Fruit fly (Drosophila melanogaster) whole organism, embryonic: Measurements from ENCODE around the gene Acp29AB.

Experiments used
- Adf1 ChIP-seq: fragments of 200-800 bp; sonication (Bioruptor generic); IDR thresholded peaks from 2 replicates; pipeline ENCODE4 v1.3.6; 2022; ENCODE audit warnings: missing biosample characterization, missing genetic modification characterization
- BEAF-32 ChIP-seq: fragments of 200-800 bp; sonication (Bioruptor generic); optimal IDR thresholded peaks from 3 replicates; lab custom pipeline; 2017; ENCODE audit warnings: missing biosample characterization, missing genetic modification characterization, mild to moderate bottlenecking, moderate library complexity, missing genetic modification reagents
- CG10267 ChIP-seq: fragments of 200-800 bp; sonication (Bioruptor generic); optimal IDR thresholded peaks from 2 replicates; lab custom pipeline; 2018; ENCODE audit warnings: missing biosample characterization, mild to moderate bottlenecking, missing genetic modification characterization, moderate library complexity
- CG11398 ChIP-seq: fragments of 200-800 bp; sonication (Bioruptor generic); optimal IDR thresholded peaks from 2 replicates; lab custom pipeline; 2016; ENCODE audit warnings: missing biosample characterization, missing genetic modification characterization
- CG12104 ChIP-seq: fragments of 200-800 bp; sonication (Bioruptor generic); optimal IDR thresholded peaks from 3 replicates; lab custom pipeline; 2016; ENCODE audit warnings: missing biosample characterization, missing genetic modification characterization
- CG1233 ChIP-seq: fragments of 200-800 bp; sonication (Bioruptor generic); optimal IDR thresholded peaks from 4 replicates; lab custom pipeline; 2018; ENCODE audit warnings: missing biosample characterization, mild to moderate bottlenecking, missing genetic modification characterization
- CG12659 ChIP-seq: fragments of 200-800 bp; sonication (Bioruptor generic); optimal IDR thresholded peaks from 3 replicates; lab custom pipeline; 2017; ENCODE audit warnings: mild to moderate bottlenecking, missing biosample characterization, missing genetic modification reagents, missing genetic modification characterization
- CG15073 ChIP-seq: fragments of 200-800 bp; sonication (Bioruptor generic); optimal IDR thresholded peaks from 2 replicates; lab custom pipeline; 2016; ENCODE audit warnings: missing biosample characterization, missing genetic modification characterization
- CG1529 ChIP-seq: fragments of 200-800 bp; sonication (Bioruptor generic); optimal IDR thresholded peaks from 3 replicates; lab custom pipeline; 2018; ENCODE audit warnings: missing biosample characterization, missing genetic modification characterization
- CG17568 ChIP-seq: fragments of 200-800 bp; sonication (Bioruptor generic); optimal IDR thresholded peaks from 2 replicates; lab custom pipeline; 2018; ENCODE audit warnings: missing biosample characterization, mild to moderate bottlenecking, missing genetic modification characterization, moderate library complexity
- CG2129 ChIP-seq: fragments of 200-800 bp; sonication (Bioruptor generic); IDR thresholded peaks from 2 replicates; pipeline ENCODE4 v1.3.6; 2022; ENCODE audit warnings: missing biosample characterization, missing genetic modification characterization; ENCODE audit not compliant: partially characterized antibody
- CG30403 ChIP-seq: fragments of 200-800 bp; sonication (Bioruptor generic); optimal IDR thresholded peaks from 3 replicates; lab custom pipeline; 2016; ENCODE audit warnings: missing biosample characterization, missing genetic modification characterization
- CG30431 ChIP-seq: fragments of 200-800 bp; sonication (Bioruptor generic); optimal IDR thresholded peaks from 2 replicates; lab custom pipeline; 2017; ENCODE audit warnings: missing biosample characterization, missing genetic modification characterization
- CG32767 ChIP-seq: fragments of 200-800 bp; sonication (Bioruptor generic); IDR thresholded peaks from 2 replicates; pipeline ENCODE4 v1.3.6; 2022; ENCODE audit warnings: missing biosample characterization, missing genetic modification characterization
- CG3847 ChIP-seq: fragments of 200-800 bp; sonication (Bioruptor generic); IDR thresholded peaks from 2 replicates; pipeline ENCODE4 v1.3.6; 2022; ENCODE audit warnings: missing biosample characterization, missing genetic modification characterization
- CG4328 ChIP-seq: fragments of 200-800 bp; sonication (Bioruptor generic); optimal IDR thresholded peaks from 3 replicates; lab custom pipeline; 2017; ENCODE audit warnings: missing biosample characterization, missing genetic modification reagents, missing genetic modification characterization
- CG6854 ChIP-seq: fragments of 200-800 bp; sonication (Bioruptor generic); optimal IDR thresholded peaks from 3 replicates; lab custom pipeline; 2017; ENCODE audit warnings: missing biosample characterization, mild to moderate bottlenecking, missing genetic modification characterization
- CG7357 ChIP-seq: fragments of 200-800 bp; sonication (Bioruptor generic); IDR thresholded peaks from 3 replicates; pipeline ENCODE4 v1.3.6; 2022; ENCODE audit warnings: missing biosample characterization, missing genetic modification characterization
- CG8944 ChIP-seq: fragments of 200-800 bp; sonication (Bioruptor generic); optimal IDR thresholded peaks from 3 replicates; lab custom pipeline; 2016; ENCODE audit warnings: missing biosample characterization, missing genetic modification characterization
- D19B ChIP-seq: fragments of 200-800 bp; sonication (Bioruptor generic); optimal IDR thresholded peaks from 2 replicates; lab custom pipeline; 2017; ENCODE audit warnings: missing biosample characterization, mild to moderate bottlenecking, missing genetic modification characterization
- Ets97D ChIP-seq: fragments of 200-800 bp; sonication (Bioruptor generic); optimal IDR thresholded peaks from 3 replicates; lab custom pipeline; 2016; ENCODE audit warnings: missing biosample characterization, missing genetic modification characterization
- GATAe ChIP-seq: fragments of 200-800 bp; sonication (Bioruptor generic); conservative IDR thresholded peaks from 2 replicates; pipeline ENCODE4 v1.3.6; 2022; ENCODE audit warnings: missing biosample characterization, missing genetic modification characterization
- Hr39 ChIP-seq: fragments of >200 bp; optimal IDR thresholded peaks from 2 replicates; lab custom pipeline; 2017
- Mad ChIP-seq: fragments of 200-800 bp; sonication (Bioruptor generic); optimal IDR thresholded peaks from 2 replicates; lab custom pipeline; 2016; ENCODE audit warnings: missing biosample characterization, missing genetic modification characterization
- Meics ChIP-seq: fragments of 200-800 bp; sonication (Bioruptor generic); optimal IDR thresholded peaks from 2 replicates; lab custom pipeline; 2017; ENCODE audit warnings: missing biosample characterization, mild to moderate bottlenecking, missing genetic modification characterization
- Nf-YC ChIP-seq: fragments of 200-800 bp; optimal IDR thresholded peaks from 3 replicates; lab custom pipeline; 2019; ENCODE audit warnings: missing biosample characterization, mild to moderate bottlenecking, missing genetic modification characterization, moderate library complexity
- Rfx ChIP-seq: fragments of 200-800 bp; sonication (Bioruptor generic); IDR thresholded peaks from 2 replicates; pipeline ENCODE4 v1.3.6; 2022; ENCODE audit warnings: missing biosample characterization, missing genetic modification characterization
- Stat92E ChIP-seq, 3 experiments: fragments of >200 bp in 2 of 3; fragments of 200-800 bp in 1 of 3; sonication (Bioruptor generic) in 1 of 3; optimal IDR thresholded peaks; 2 replicates each; lab custom pipeline; 2017 to 2019; ENCODE audit warnings: missing biosample characterization in 3 of 3, missing genetic modification characterization in 3 of 3, mild to moderate bottlenecking in 1 of 3, moderate library complexity in 1 of 3
- ash1 ChIP-seq: fragments of 200-800 bp; sonication (Bioruptor generic); optimal IDR thresholded peaks from 2 replicates; lab custom pipeline; 2018; ENCODE audit warnings: missing biosample characterization, mild to moderate bottlenecking, missing genetic modification characterization
- ewg ChIP-seq: fragments of 200-800 bp; sonication (Bioruptor generic); optimal IDR thresholded peaks from 3 replicates; lab custom pipeline; 2017; ENCODE audit warnings: mild to moderate bottlenecking, missing biosample characterization, missing genetic modification reagents, missing genetic modification characterization
- grau ChIP-seq: fragments of 200-800 bp; optimal IDR thresholded peaks from 3 replicates; lab custom pipeline; 2019; ENCODE audit warnings: missing biosample characterization, mild to moderate bottlenecking, missing genetic modification characterization, moderate library complexity
- lola ChIP-seq, 3 experiments: fragments of >200 bp in 2 of 3; fragments of 200-800 bp in 1 of 3; sonication (Bioruptor generic) in 1 of 3; optimal IDR thresholded peaks; 2 replicates each; lab custom pipeline; 2017 to 2019; ENCODE audit warnings: missing biosample characterization in 3 of 3, missing genetic modification characterization in 3 of 3, mild to moderate bottlenecking in 1 of 3, moderate library complexity in 1 of 3
- pb ChIP-seq: fragments of 200-800 bp; sonication (Bioruptor generic); optimal IDR thresholded peaks from 3 replicates; lab custom pipeline; 2016; ENCODE audit warnings: missing biosample characterization, missing genetic modification characterization
- pfk ChIP-seq: fragments of 200-800 bp; sonication (Bioruptor generic); optimal IDR thresholded peaks from 2 replicates; lab custom pipeline; 2018; ENCODE audit warnings: missing biosample characterization, mild to moderate bottlenecking, missing genetic modification characterization, moderate library complexity
- pum ChIP-seq: fragments of 200-800 bp; sonication (Bioruptor generic); optimal IDR thresholded peaks from 2 replicates; lab custom pipeline; 2016; ENCODE audit warnings: missing biosample characterization, missing genetic modification characterization
- ro ChIP-seq: fragments of 200-800 bp; sonication (Bioruptor generic); IDR thresholded peaks from 2 replicates; pipeline ENCODE4 v1.3.6; 2022; ENCODE audit warnings: missing biosample characterization, missing genetic modification characterization
- sima ChIP-seq: fragments of 200-800 bp; sonication (Bioruptor generic); optimal IDR thresholded peaks from 2 replicates; lab custom pipeline; 2016; ENCODE audit warnings: missing biosample characterization, missing genetic modification characterization
- slp2 ChIP-seq: fragments of 200-800 bp; sonication (Bioruptor generic); optimal IDR thresholded peaks from 2 replicates; lab custom pipeline; 2016; ENCODE audit warnings: missing biosample characterization, missing genetic modification characterization
- sna ChIP-seq: fragments of 200-800 bp; sonication (Bioruptor generic); IDR thresholded peaks from 2 replicates; pipeline ENCODE4 v1.3.6; 2022; ENCODE audit warnings: missing biosample characterization, missing genetic modification characterization; ENCODE audit not compliant: partially characterized antibody
- stwl ChIP-seq: fragments of 200-800 bp; sonication (Bioruptor generic); optimal IDR thresholded peaks from 3 replicates; lab custom pipeline; 2018; ENCODE audit warnings: missing biosample characterization, mild to moderate bottlenecking, missing genetic modification characterization, moderate library complexity
- tll ChIP-seq, 2 experiments: fragments of 200-800 bp in 1 of 2; fragments of >200 bp in 1 of 2; sonication (Bioruptor generic) in 1 of 2; optimal IDR thresholded peaks; 2 replicates each; lab custom pipeline; 2017 to 2019; ENCODE audit warnings: missing biosample characterization in 2 of 2, missing genetic modification characterization in 2 of 2, mild to moderate bottlenecking in 1 of 2, moderate library complexity in 1 of 2
- trem ChIP-seq: fragments of 200-800 bp; optimal IDR thresholded peaks from 3 replicates; lab custom pipeline; 2019; ENCODE audit warnings: missing biosample characterization, mild to moderate bottlenecking, missing genetic modification characterization, moderate library complexity
- tup ChIP-seq: fragments of 200-800 bp; sonication (Bioruptor generic); optimal IDR thresholded peaks from 2 replicates; lab custom pipeline; 2016; ENCODE audit warnings: missing biosample characterization, mild to moderate bottlenecking, missing genetic modification characterization, moderate library complexity
- twi ChIP-seq: fragments of 200-800 bp; optimal IDR thresholded peaks from 2 replicates; lab custom pipeline; 2019; ENCODE audit warnings: missing biosample characterization, mild to moderate bottlenecking, missing genetic modification characterization, moderate library complexity
- usp ChIP-seq: fragments of >200 bp; optimal IDR thresholded peaks from 2 replicates; lab custom pipeline; 2017; ENCODE audit warnings: missing biosample characterization, missing genetic modification characterization
- z ChIP-seq: fragments of 200-800 bp; sonication (Bioruptor generic); IDR thresholded peaks from 3 replicates; pipeline ENCODE4 v1.3.6; 2022; ENCODE audit warnings: missing biosample characterization, missing genetic modification characterization
- zen ChIP-seq: fragments of 200-800 bp; sonication (Bioruptor generic); optimal IDR thresholded peaks from 3 replicates; lab custom pipeline; 2018; ENCODE audit warnings: missing biosample characterization, mild to moderate bottlenecking, missing genetic modification characterization, moderate library complexity
- zfh1 ChIP-seq: fragments of 200-800 bp; sonication (Bioruptor generic); IDR thresholded peaks from 3 replicates; pipeline ENCODE4 v1.3.6; 2022; ENCODE audit warnings: missing biosample characterization, missing genetic modification characterization

Acp29AB gene

DNA sequence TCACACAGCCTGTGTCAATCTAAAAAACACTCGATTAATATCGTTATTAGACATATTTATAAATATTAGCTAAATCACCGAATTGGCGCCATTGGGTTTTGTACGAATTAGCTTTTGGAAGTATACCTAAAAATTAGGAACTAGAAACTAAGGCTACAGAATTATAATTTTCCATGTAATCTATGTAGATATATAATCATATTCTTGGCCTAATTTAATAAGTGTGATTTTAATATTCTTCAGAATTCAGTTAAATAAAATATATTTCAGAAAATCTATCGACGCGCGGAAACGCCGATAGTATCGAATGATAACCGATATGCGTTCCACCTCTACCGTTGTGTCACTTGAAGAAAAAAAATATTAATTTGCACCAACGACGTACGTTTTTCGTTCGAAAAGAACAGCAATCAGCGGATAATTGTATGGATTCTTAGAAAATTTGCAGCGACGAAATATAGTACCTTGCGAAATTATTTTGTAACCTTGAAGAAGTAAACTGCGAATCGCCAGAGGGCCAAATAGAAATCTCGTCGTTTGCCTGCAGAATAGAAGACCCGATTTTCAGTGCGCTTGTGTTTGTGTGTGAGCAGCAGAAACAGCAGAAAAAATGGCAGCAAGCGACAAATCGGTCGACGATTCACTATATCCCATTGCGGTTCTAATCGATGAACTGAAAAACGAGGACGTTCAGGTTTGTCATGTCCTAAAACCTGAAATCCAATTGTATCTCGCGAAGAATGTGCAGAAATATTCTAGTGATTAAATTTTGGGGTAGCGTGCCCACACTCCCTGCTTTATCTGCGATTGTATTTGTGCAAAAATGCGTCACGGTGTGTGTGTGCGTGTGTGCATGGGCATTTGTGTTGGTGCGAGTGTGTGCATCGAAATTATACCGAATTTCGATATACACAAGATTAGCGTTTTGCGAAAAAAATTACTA, 27.1 kb downstream of the Acp29AB start, which contains the start of gene Pp2A-29B (continued):
- TF ChIP-seq Rfx (GFP tag; lab: Robert Waterston, UW) (0 out of 2 replicates have a peak, but pooled peaks have one; percentile 11), D19B (no peak), CG32767 (GFP tag; lab: Robert Waterston, UW) (peak; percentile 33; the same call in 1 of the 2 replicates), GATAe (no peak), twi (peak; percentile 25), Mad (no peak), CG6854 (GFP tag; lab: Kevin White, UChicago) (no peak), CG3847 (GFP tag; lab: Robert Waterston, UW) (peak; percentile 51; the same call in 1 of the 2 replicates), CG30431 (GFP tag; lab: Kevin White, UChicago) (no peak), Ets97D (peak; percentile 31), CG15073 (GFP tag; lab: Kevin White, UChicago) (no peak), pum (GFP tag; lab: Kevin White, UChicago) (no peak), ewg (no peak), stwl (tag; lab: Kevin White, UChicago) (peak; percentile 51), CG1529 (GFP tag; lab: Kevin White, UChicago) (no peak), sna (peak; percentile 99), lola (GFP tag; optimal IDR thresholded peaks at IDR 0.05; lab: Kevin White, UChicago) (peak in 1 of 3 experiments; percentile 32), pfk (no peak), BEAF-32 (peak; percentile 100), z (GFP tag; lab: Robert Waterston, UW) (no peak), grau (tag; lab: Kevin White, UChicago) (peak; percentile 45), slp2 (GFP tag; lab: Kevin White, UChicago) (no peak), CG7357 (GFP tag; lab: Robert Waterston, UW) (no peak), Nf-YC (peak; percentile 57), trem (tag; lab: Kevin White, UChicago) (peak; percentile 80), CG12104 (GFP tag; lab: Kevin White, UChicago) (no peak), zen (tag; lab: Kevin White, UChicago) (peak; percentile 59), ro (no peak), zfh1 (GFP tag; lab: Robert Waterston, UW) (no peak), tll (GFP tag; optimal IDR thresholded peaks at IDR 0.05; lab: Kevin White, UChicago) (no peak), CG4328 (peak; percentile 7), Meics (no peak), CG30403 (GFP tag; lab: Kevin White, UChicago) (peak; percentile 19), Hr39 (lab: Kevin White, UChicago) (no peak), sima (GFP tag; lab: Kevin White, UChicago) (no peak), CG12659 (GFP tag; lab: Kevin White, UChicago) (peak; percentile 69), ash1 (GFP tag; lab: Kevin White, UChicago) (no peak), CG8944 (GFP tag; lab: Kevin White, UChicago) (no peak), tup (GFP tag; lab: Kevin White, UChicago) (no peak), CG2129 (peak; percentile 99), usp (GFP tag; lab: Kevin White, UChicago) (no peak), CG1233 (GFP tag; lab: Kevin White, UChicago) (no peak), CG11398 (GFP tag; lab: Kevin White, UChicago) (no peak), Adf1 (GFP tag; lab: Robert Waterston, UW) (no peak), pb (GFP tag; lab: Kevin White, UChicago) (no peak), CG10267 (tag; lab: Kevin White, UChicago) (peak; percentile 62), CG17568 (GFP tag; lab: Kevin White, UChicago) (peak; percentile 7), Stat92E (GFP tag; optimal IDR thresholded peaks at IDR 0.05; lab: Kevin White, UChicago) (peak in 1 of 3 experiments; percentile 14)
